Worm (Caenorhabditis elegans) whole organism, early embryonic: ENCODE data around the gene R02F2.7.
A peak's percentile ranks its signal among the peaks of the same experiment; 100 is the strongest.

Experiments
- B0310.2 ChIP-seq: sonication (generic microtip); optimal IDR thresholded peaks from 2 replicates; lab custom pipeline; 2016; ENCODE audit warnings: mild to moderate bottlenecking, missing genetic modification characterization, missing compliant biosample characterization
- F13C5.2 ChIP-seq: sonication (generic microtip); optimal IDR thresholded peaks from 2 replicates; lab custom pipeline; 2017; ENCODE audit warnings: mild to moderate bottlenecking, missing genetic modification characterization, inconsistent platforms, missing compliant biosample characterization
- aly-1 ChIP-seq: sonication (generic microtip); optimal IDR thresholded peaks from 2 replicates; lab custom pipeline; 2016; ENCODE audit warnings: missing genetic modification characterization, missing compliant biosample characterization
- ama-1 ChIP-seq: fragments of 150-350 bp; optimal IDR thresholded peaks from 2 replicates; lab custom pipeline; 2014
- ceh-13 ChIP-seq: fragments of 200-800 bp; sonication (Bioruptor generic); optimal IDR thresholded peaks from 2 replicates; lab custom pipeline; 2018; ENCODE audit warnings: mild to moderate bottlenecking, missing genetic modification characterization, missing compliant biosample characterization
- ceh-36 ChIP-seq: sonication (generic microtip); optimal IDR thresholded peaks from 2 replicates; lab custom pipeline; 2016; ENCODE audit warnings: missing genetic modification characterization, inconsistent platforms, missing compliant biosample characterization
- ets-7 ChIP-seq: sonication (generic microtip); optimal IDR thresholded peaks from 2 replicates; lab custom pipeline; 2016; ENCODE audit warnings: missing genotype, missing genetic modification characterization, missing compliant biosample characterization
- flt-1 ChIP-seq: fragments of 200-800 bp; sonication (Bioruptor generic); IDR thresholded peaks from 2 replicates; pipeline ENCODE4 v1.3.6; 2022; ENCODE audit warnings: missing genetic modification characterization, missing compliant biosample characterization
- hmbx-1 ChIP-seq: sonication (generic microtip); optimal IDR thresholded peaks from 2 replicates; lab custom pipeline; 2016; ENCODE audit warnings: mild to moderate bottlenecking, missing genetic modification characterization, missing compliant biosample characterization
- hmg-4 ChIP-seq: fragments of 200-800 bp; sonication (Bioruptor generic); optimal IDR thresholded peaks from 2 replicates; lab custom pipeline; 2018; ENCODE audit warnings: mild to moderate bottlenecking, missing genetic modification characterization, missing compliant biosample characterization
- hnd-1 ChIP-seq: sonication (generic microtip); optimal IDR thresholded peaks from 2 replicates; lab custom pipeline; 2016; ENCODE audit warnings: missing genetic modification characterization, missing compliant biosample characterization
- pes-1 ChIP-seq: fragments of 200-800 bp; sonication (Bioruptor generic); IDR thresholded peaks from 2 replicates; pipeline ENCODE4 v1.3.6; 2022; ENCODE audit warnings: missing genetic modification reagents, missing genetic modification characterization, missing compliant biosample characterization
- scrt-1 ChIP-seq: fragments of 200-800 bp; sonication (Bioruptor generic); IDR thresholded peaks from 2 replicates; pipeline ENCODE4 v1.3.6; 2022; ENCODE audit warnings: missing genetic modification characterization, missing compliant biosample characterization
- sea-1 ChIP-seq: fragments of 200-800 bp; sonication (Bioruptor generic); conservative IDR thresholded peaks from 2 replicates; pipeline ENCODE4 v1.3.6; 2022; ENCODE audit warnings: missing genetic modification characterization, missing compliant biosample characterization
- tbx-11 ChIP-seq: fragments of 200-800 bp; sonication (Bioruptor generic); IDR thresholded peaks from 2 replicates; pipeline ENCODE4 v1.3.6; 2022; ENCODE audit warnings: missing genetic modification characterization, missing compliant biosample characterization
- tbx-37 ChIP-seq: fragments of 200-800 bp; sonication (Bioruptor generic); conservative IDR thresholded peaks from 2 replicates; pipeline ENCODE4 v1.3.6; 2022; ENCODE audit warnings: missing genetic modification reagents, missing genetic modification characterization, missing compliant biosample characterization
- tra-4 ChIP-seq: sonication (generic microtip); optimal IDR thresholded peaks from 2 replicates; lab custom pipeline; 2017; ENCODE audit warnings: missing genetic modification characterization, missing compliant biosample characterization

The R02F2.7 gene

DNA sequence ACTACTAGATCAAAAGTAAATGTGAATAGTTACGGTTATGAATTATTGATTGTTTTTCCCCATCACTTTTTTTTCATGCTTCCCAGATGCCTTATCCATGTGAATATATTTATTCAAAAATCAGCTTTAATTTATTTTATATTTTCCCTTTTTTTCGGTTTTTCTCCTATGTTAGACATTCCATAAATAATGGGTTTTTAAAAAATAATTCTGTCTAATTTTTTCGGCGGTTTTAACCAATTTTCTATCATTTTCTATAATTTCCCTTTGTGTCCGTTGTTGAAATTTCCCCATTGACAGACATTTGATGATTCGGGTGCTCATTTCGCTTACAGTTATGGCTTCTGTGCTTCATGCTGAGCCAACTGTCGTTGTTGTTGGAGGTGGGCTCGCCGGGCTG, 22.5 kb downstream of the R02F2.7 start, which contains the start of gene F48E8.3:
Gene F48E8.3, plus strand, starts transcription at position 301 of the 400 bp plus-strand sequence.
- TF ChIP-seq ets-7 (tag; lab: Kevin White, UChicago) (no peak), ceh-13 (GFP tag; lab: Kevin White, UChicago) (no peak), aly-1 (tag; lab: Kevin White, UChicago) (no peak), hmbx-1 (tag; lab: Kevin White, UChicago) (no peak), ceh-36 (tag; lab: Kevin White, UChicago) (no peak), tra-4 (tag; lab: Kevin White, UChicago) (no peak), sea-1 (no peak), scrt-1 (GFP tag; lab: Robert Waterston, UW) (no peak), ama-1 (lab: Kevin White, UChicago) (no peak)

- TF ChIP-seq ama-1 (lab: Kevin White, UChicago) (no peak), aly-1 (tag; lab: Kevin White, UChicago) (no peak), ceh-36 (tag; lab: Kevin White, UChicago) (no peak), flt-1 (GFP tag; lab: Robert Waterston, UW) (no peak), ets-7 (tag; lab: Kevin White, UChicago) (no peak), B0310.2 (tag; lab: Kevin White, UChicago) (no peak), sea-1 (no peak), scrt-1 (GFP tag; lab: Robert Waterston, UW) (no peak), ceh-13 (GFP tag; lab: Kevin White, UChicago) (no peak), F13C5.2 (tag; lab: Kevin White, UChicago) (no peak), hnd-1 (tag; lab: Kevin White, UChicago) (no peak)
These were observed 30.3 kb downstream of the R02F2.7 start, which contains the start of gene F48E8.4 for ce11 chrIII:5453290-5453689. Gene F48E8.4 (plus strand): TSS chrIII:5453590.

DNA sequence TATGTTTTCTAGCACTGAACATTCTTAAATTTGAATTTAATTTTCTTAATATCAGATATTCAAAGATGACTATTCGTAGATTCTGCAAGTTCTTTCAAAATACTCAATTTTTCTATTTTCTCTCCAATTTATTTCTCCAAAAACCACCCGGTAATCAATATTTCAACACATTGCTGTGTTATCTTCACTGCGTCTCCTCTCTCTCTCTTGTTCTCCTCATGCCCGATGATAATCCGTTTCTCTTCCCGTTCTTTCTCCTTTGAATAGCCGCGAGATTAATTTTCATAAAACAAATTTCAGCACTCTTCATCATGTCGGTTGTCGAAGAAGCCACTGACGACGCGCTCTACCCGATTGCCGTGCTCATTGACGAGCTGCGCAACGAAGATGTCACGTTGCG, 33.1 kb downstream of the R02F2.7 start, which contains the start of gene paa-1:
Gene paa-1, plus strand, starts transcription at position 301 of the 400 bp plus-strand sequence.
- TF ChIP-seq tbx-11 (GFP tag; lab: Robert Waterston, UW) (no peak), F13C5.2 (tag; lab: Kevin White, UChicago) (no peak), hmbx-1 (tag; lab: Kevin White, UChicago) (no peak), tra-4 (tag; lab: Kevin White, UChicago) (no peak), hmg-4 (GFP tag; lab: Kevin White, UChicago) (no peak), hnd-1 (tag; lab: Kevin White, UChicago) (no peak), flt-1 (GFP tag; lab: Robert Waterston, UW) (no peak), B0310.2 (tag; lab: Kevin White, UChicago) (no peak), pes-1 (no peak), ets-7 (tag; lab: Kevin White, UChicago) (no peak), aly-1 (tag; lab: Kevin White, UChicago) (no peak), tbx-37 (GFP tag; lab: Robert Waterston, UW) (no peak), sea-1 (no peak), ceh-13 (GFP tag; lab: Kevin White, UChicago) (no peak)

- TF ChIP-seq F13C5.2 (tag; lab: Kevin White, UChicago) (peak; percentile 23), ceh-13 (GFP tag; lab: Kevin White, UChicago) (no peak)
These were observed 33.7 kb downstream of the R02F2.7 start, which contains the start of gene F48E8.8 for ce11 chrIII:5449762-5450308. Gene F48E8.8 (minus strand): TSS chrIII:5449812.

DNA sequence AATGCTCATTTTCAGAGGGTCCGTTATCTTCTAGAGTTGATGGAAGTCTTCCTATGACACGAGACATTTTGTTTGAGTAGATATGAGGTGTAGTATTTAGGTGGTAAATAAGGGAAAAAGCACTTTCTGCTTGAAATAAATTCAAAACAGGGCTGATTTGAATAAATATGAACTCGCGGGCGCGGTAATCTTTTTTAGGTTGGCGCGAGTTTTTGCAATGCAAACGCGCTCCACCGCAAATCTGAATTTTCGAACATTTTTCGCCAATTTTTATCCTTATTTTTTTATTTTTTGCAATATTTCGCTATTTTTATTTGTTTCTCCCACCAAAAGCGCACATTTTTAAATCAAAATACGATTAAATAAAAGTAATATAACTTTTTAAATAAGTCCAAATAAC, 35.4 kb downstream of the R02F2.7 start, which contains the start of gene skpt-1:
Gene skpt-1, minus strand, starts transcription at position 219 of the 400 bp plus-strand sequence.
- TF ChIP-seq hnd-1 (tag; lab: Kevin White, UChicago) (no peak), tbx-37 (GFP tag; lab: Robert Waterston, UW) (no peak), hmg-4 (GFP tag; lab: Kevin White, UChicago) (no peak)

- peak; percentile 41 for TF ChIP-seq F13C5.2 (tag; lab: Kevin White, UChicago)
- no peak for TF ChIP-seq aly-1 (tag; lab: Kevin White, UChicago)
These were observed 40.8 kb downstream of the R02F2.7 start, which contains the start of the genes T24G10.2 and disl-2 for ce11 chrIII:5442711-5443253. Gene T24G10.2 (minus strand): TSS chrIII:5442761. Gene disl-2 (plus strand): TSS chrIII:5443167.

DNA sequence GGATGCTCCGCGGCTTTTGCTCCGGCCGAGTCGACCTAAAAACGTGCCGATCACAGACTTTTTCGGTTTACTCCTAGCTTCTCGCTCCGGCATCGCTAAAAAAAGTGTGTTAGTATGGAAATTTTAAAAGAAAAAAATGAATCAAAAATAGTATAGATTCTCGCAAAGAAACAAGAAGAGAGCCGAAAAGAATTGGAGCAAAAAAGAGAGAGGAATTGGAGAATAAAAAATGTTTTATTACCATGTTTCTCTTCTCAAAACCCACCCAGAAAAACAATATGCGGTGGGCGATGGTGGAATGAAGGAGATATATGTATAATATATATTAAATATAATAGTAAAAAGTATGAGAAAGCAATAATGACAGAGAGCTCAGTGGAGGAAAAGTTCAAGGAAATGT, 43.0 kb downstream of the R02F2.7 start, which contains the start of gene W03A5.6:
Gene W03A5.6, minus strand, starts transcription at position 101 of the 400 bp plus-strand sequence.
- TF ChIP-seq B0310.2 (tag; lab: Kevin White, UChicago) (no peak), tra-4 (tag; lab: Kevin White, UChicago) (no peak), hnd-1 (tag; lab: Kevin White, UChicago) (no peak), F13C5.2 (tag; lab: Kevin White, UChicago) (no peak), sea-1 (no peak), ama-1 (lab: Kevin White, UChicago) (no peak), aly-1 (tag; lab: Kevin White, UChicago) (no peak), hmg-4 (GFP tag; lab: Kevin White, UChicago) (no peak), tbx-11 (GFP tag; lab: Robert Waterston, UW) (no peak), flt-1 (GFP tag; lab: Robert Waterston, UW) (no peak)

DNA sequence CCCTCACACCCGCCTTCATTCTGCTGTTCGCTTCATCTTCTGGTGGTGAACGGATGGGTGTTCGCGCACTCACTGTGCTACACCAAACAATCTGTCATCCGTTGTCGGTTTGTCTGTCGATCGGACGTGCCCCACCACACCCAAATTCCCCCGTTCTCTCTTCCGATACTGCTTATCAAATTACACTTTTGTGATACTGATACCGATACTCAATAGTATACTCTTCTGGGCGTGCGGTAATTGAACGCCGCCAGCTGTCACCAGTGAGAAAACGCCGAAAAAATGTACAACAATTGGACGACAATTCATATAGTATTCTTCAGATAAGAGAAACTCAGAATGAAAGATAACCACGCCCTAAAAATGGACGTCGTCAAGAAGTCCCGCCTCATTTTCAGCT, 45.5 kb downstream of the R02F2.7 start:
- TF ChIP-seq pes-1 (no peak), ceh-36 (tag; lab: Kevin White, UChicago) (no peak), hnd-1 (tag; lab: Kevin White, UChicago) (no peak), hmg-4 (GFP tag; lab: Kevin White, UChicago) (no peak), sea-1 (no peak), ceh-13 (GFP tag; lab: Kevin White, UChicago) (no peak), tbx-11 (GFP tag; lab: Robert Waterston, UW) (no peak), B0310.2 (tag; lab: Kevin White, UChicago) (no peak), hmbx-1 (tag; lab: Kevin White, UChicago) (no peak), aly-1 (tag; lab: Kevin White, UChicago) (no peak), flt-1 (GFP tag; lab: Robert Waterston, UW) (no peak), ets-7 (tag; lab: Kevin White, UChicago) (no peak), scrt-1 (GFP tag; lab: Robert Waterston, UW) (no peak), ama-1 (lab: Kevin White, UChicago) (no peak), tra-4 (tag; lab: Kevin White, UChicago) (no peak), F13C5.2 (tag; lab: Kevin White, UChicago) (no peak)
